Worm (Caenorhabditis elegans): ENCODE results near the gene H20J04.4.

DNA sequence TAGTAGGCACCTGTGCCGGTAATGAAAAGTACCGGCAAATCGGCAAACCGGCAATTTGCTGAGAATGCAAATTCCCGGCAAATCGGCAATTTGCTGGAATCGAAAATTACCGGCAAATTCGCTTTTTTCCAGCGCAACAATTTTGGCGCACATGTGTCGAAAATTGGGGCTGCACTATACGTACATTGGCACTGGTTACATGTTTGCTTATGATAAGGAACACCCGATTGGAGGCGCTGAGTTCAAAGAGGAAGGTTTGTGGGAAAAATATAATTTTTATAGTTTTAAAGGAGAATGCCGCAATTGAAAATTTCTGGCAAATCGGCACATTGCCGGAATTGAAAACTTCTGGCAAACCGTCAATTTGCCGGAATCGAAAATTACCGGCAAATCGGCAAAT is 31.6 kb upstream of the H20J04.4 start:
- TF ChIP-seq efl-1 (GFP tag; optimal IDR thresholded peaks at IDR 0.05) = no peak
- no peak for TF ChIP-seq ceh-91 (GFP tag; IDR thresholded peaks at IDR 0.05)
- TF ChIP-seq hmg-1.2 (GFP tag; IDR thresholded peaks at IDR 0.05) = no peak
- no peak for TF ChIP-seq madf-8 (GFP tag; conservative IDR thresholded peaks at IDR 0.05)
- TF ChIP-seq zim-3 (tag; optimal IDR thresholded peaks at IDR 0.05) = no peak
- TF ChIP-seq rcor-1 (GFP tag; IDR thresholded peaks at IDR 0.05) = no peak
- no peak for TF ChIP-seq lag-1 (GFP tag; IDR thresholded peaks at IDR 0.05)
- TF ChIP-seq cebp-2 (GFP tag; IDR thresholded peaks at IDR 0.05) = no peak
- no peak for TF ChIP-seq mes-4 (tag; optimal IDR thresholded peaks at IDR 0.05)
- no peak for TF ChIP-seq let-526 (GFP tag; IDR thresholded peaks at IDR 0.05)
- TF ChIP-seq dpl-1 (GFP tag; optimal IDR thresholded peaks at IDR 0.05) = no peak
- no peak for TF ChIP-seq madf-3 (GFP tag; IDR thresholded peaks at IDR 0.05)
- no peak for TF ChIP-seq snpc-4 (GFP tag; optimal IDR thresholded peaks at IDR 0.05)
- TF ChIP-seq snpc-4 (tag; optimal IDR thresholded peaks at IDR 0.05) = no peak
